Worm (Caenorhabditis elegans) whole organism, late embryonic: ENCODE data around the gene T20B12.4.

Experiments used
- C08G9.2 ChIP-seq: sonication (generic microtip); optimal IDR thresholded peaks from 2 replicates; lab custom pipeline; 2016; ENCODE audit warnings: mild to moderate bottlenecking, missing genetic modification characterization, moderate library complexity, missing compliant biosample characterization
- C38D4.7 ChIP-seq: fragments of 200-800 bp; sonication (Bioruptor generic); optimal IDR thresholded peaks from 2 replicates; lab custom pipeline; 2018; ENCODE audit warnings: mild to moderate bottlenecking, missing genetic modification characterization, moderate library complexity, missing compliant biosample characterization
- K02D7.2 ChIP-seq: sonication (generic microtip); optimal IDR thresholded peaks from 2 replicates; lab custom pipeline; 2017; ENCODE audit warnings: mild to moderate bottlenecking, missing genetic modification characterization, missing compliant biosample characterization
- ceh-14 ChIP-seq: sonication (generic microtip); optimal IDR thresholded peaks from 2 replicates; lab custom pipeline; 2016; ENCODE audit warnings: missing genotype, missing genetic modification characterization, missing compliant biosample characterization
- ceh-18 ChIP-seq: sonication (generic microtip); optimal IDR thresholded peaks from 2 replicates; lab custom pipeline; 2016; ENCODE audit warnings: missing genetic modification characterization, missing compliant biosample characterization
- ceh-2 ChIP-seq: sonication (generic microtip); optimal IDR thresholded peaks from 2 replicates; lab custom pipeline; 2016; ENCODE audit warnings: missing genotype, missing genetic modification characterization, missing compliant biosample characterization
- ceh-22 ChIP-seq: sonication (generic microtip); optimal IDR thresholded peaks from 2 replicates; lab custom pipeline; 2017; ENCODE audit warnings: missing biosample characterization, missing genetic modification characterization
- ceh-31 ChIP-seq: sonication (generic microtip); optimal IDR thresholded peaks from 2 replicates; lab custom pipeline; 2016; ENCODE audit warnings: missing genetic modification characterization, missing compliant biosample characterization
- ceh-34 ChIP-seq: sonication (generic microtip); optimal IDR thresholded peaks from 2 replicates; lab custom pipeline; 2016; ENCODE audit warnings: mild to moderate bottlenecking, missing genetic modification characterization, missing compliant biosample characterization
- che-1 ChIP-seq: sonication (generic microtip); optimal IDR thresholded peaks from 2 replicates; lab custom pipeline; 2016; ENCODE audit warnings: mild to moderate bottlenecking, missing genetic modification characterization, missing compliant biosample characterization
- dve-1 ChIP-seq: sonication (generic microtip); optimal IDR thresholded peaks from 2 replicates; lab custom pipeline; 2017; ENCODE audit warnings: antibody characterized with exemption, mild to moderate bottlenecking, missing genetic modification characterization, missing compliant biosample characterization
- elt-4 ChIP-seq: sonication (generic microtip); optimal IDR thresholded peaks from 2 replicates; lab custom pipeline; 2016; ENCODE audit warnings: missing genetic modification characterization, missing compliant biosample characterization
- eyg-1 ChIP-seq: sonication (generic microtip); optimal IDR thresholded peaks from 2 replicates; lab custom pipeline; 2016; ENCODE audit warnings: missing genotype, missing genetic modification characterization, missing compliant biosample characterization
- gmeb-2 ChIP-seq: sonication (generic microtip); optimal IDR thresholded peaks from 2 replicates; lab custom pipeline; 2016; ENCODE audit warnings: missing genetic modification characterization, inconsistent platforms, missing compliant biosample characterization
- hlh-13 ChIP-seq: fragments of 200-800 bp; sonication (Bioruptor generic); optimal IDR thresholded peaks from 2 replicates; lab custom pipeline; 2018; ENCODE audit warnings: mild to moderate bottlenecking, missing genetic modification characterization, missing compliant biosample characterization
- hlh-6 ChIP-seq: sonication (generic microtip); optimal IDR thresholded peaks from 2 replicates; lab custom pipeline; 2016; ENCODE audit warnings: missing genotype, missing genetic modification characterization, missing compliant biosample characterization
- hlh-8 ChIP-seq: sonication (generic microtip); optimal IDR thresholded peaks from 2 replicates; lab custom pipeline; 2016; ENCODE audit warnings: missing genotype, missing genetic modification characterization, missing compliant biosample characterization
- madf-2 ChIP-seq: sonication (generic microtip); optimal IDR thresholded peaks from 2 replicates; lab custom pipeline; 2017; ENCODE audit warnings: missing genetic modification characterization, missing compliant biosample characterization
- nfya-1 ChIP-seq: sonication (generic microtip); optimal IDR thresholded peaks from 2 replicates; lab custom pipeline; 2017; ENCODE audit warnings: missing genetic modification characterization, mild to moderate bottlenecking, missing compliant biosample characterization, antibody characterized with exemption, moderate library complexity
- nhr-11 ChIP-seq: fragments of 150-350 bp; optimal IDR thresholded peaks from 2 replicates; lab custom pipeline; 2014; ENCODE audit warnings: missing biosample characterization, missing genetic modification characterization
- odd-2 ChIP-seq: sonication (generic microtip); optimal IDR thresholded peaks from 2 replicates; lab custom pipeline; 2017; ENCODE audit warnings: antibody characterized with exemption, mild to moderate bottlenecking, missing genetic modification characterization, missing compliant biosample characterization
- pag-3 ChIP-seq: sonication (generic microtip); optimal IDR thresholded peaks from 2 replicates; lab custom pipeline; 2016; ENCODE audit warnings: missing compliant biosample characterization, missing genetic modification characterization, borderline replicate concordance
- pqm-1 ChIP-seq: sonication (generic microtip); optimal IDR thresholded peaks from 2 replicates; lab custom pipeline; 2016; ENCODE audit warnings: missing genetic modification characterization, missing compliant biosample characterization
- pros-1 ChIP-seq: fragments of 150-350 bp; optimal IDR thresholded peaks from 2 replicates; lab custom pipeline; 2014; ENCODE audit warnings: missing biosample characterization, missing genetic modification reagents, missing genetic modification characterization
- sdc-2 ChIP-seq: sonication (generic microtip); optimal IDR thresholded peaks from 2 replicates; lab custom pipeline; 2016; ENCODE audit warnings: missing genotype, missing genetic modification characterization, missing compliant biosample characterization
- sox-4 ChIP-seq: sonication (generic microtip); optimal IDR thresholded peaks from 2 replicates; lab custom pipeline; 2017; ENCODE audit warnings: mild to moderate bottlenecking, missing genetic modification characterization, inconsistent platforms, missing compliant biosample characterization
- tbx-2 ChIP-seq: sonication (generic microtip); optimal IDR thresholded peaks from 2 replicates; lab custom pipeline; 2016; ENCODE audit warnings: missing genetic modification characterization, missing compliant biosample characterization
- unc-42 ChIP-seq: sonication (generic microtip); optimal IDR thresholded peaks from 2 replicates; lab custom pipeline; 2016; ENCODE audit warnings: missing genotype, missing genetic modification characterization, missing compliant biosample characterization
- unc-55 ChIP-seq: sonication (generic microtip); optimal IDR thresholded peaks from 2 replicates; lab custom pipeline; 2017; ENCODE audit warnings: missing biosample characterization, missing genetic modification reagents, missing genetic modification characterization

Gene T20B12.4

ce11 chrIII:7386539-7386938 is 19.0 kb downstream of the T20B12.4 start:
- TF ChIP-seq tbx-2: peak; percentile 27

ce11 chrIII:7387359-7387758 is 19.8 kb downstream of the T20B12.4 start:
- TF ChIP-seq eyg-1 (tag; lab: Kevin White, UChicago) (no peak), hlh-13 (GFP tag; lab: Kevin White, UChicago) (no peak), unc-55 (GFP tag; lab: Kevin White, UChicago) (no peak), ceh-14 (no peak), madf-2 (tag; lab: Kevin White, UChicago) (no peak), pag-3 (no peak), che-1 (tag; lab: Kevin White, UChicago) (no peak), nhr-11 (no peak), C08G9.2 (tag; lab: Kevin White, UChicago) (no peak), hlh-8 (tag; lab: Kevin White, UChicago) (no peak), pqm-1 (tag; lab: Kevin White, UChicago) (no peak), sox-4 (tag; lab: Kevin White, UChicago) (no peak), sdc-2 (tag; lab: Kevin White, UChicago) (no peak), ceh-22 (tag; lab: Kevin White, UChicago) (no peak), ceh-18 (tag; lab: Kevin White, UChicago) (no peak), ceh-34 (no peak), gmeb-2 (tag; lab: Kevin White, UChicago) (no peak)

- TF ChIP-seq hlh-6 (tag; lab: Kevin White, UChicago) (no peak), ceh-14 (no peak), pros-1 (no peak), elt-4 (tag; lab: Kevin White, UChicago) (no peak), nhr-11 (no peak), ceh-2 (tag; lab: Kevin White, UChicago) (no peak), nfya-1 (tag; lab: Kevin White, UChicago) (no peak), dve-1 (tag; lab: Kevin White, UChicago) (no peak)
Measured at ce11 chrIII:7395354-7395753, 27.8 kb downstream of the T20B12.4 start, which contains the start of gene lgc-50. TSS of gene lgc-50 (minus strand) at chrIII:7395454.

ce11 chrIII:7397196-7397595 is 29.7 kb downstream of the T20B12.4 start:
- no peak for TF ChIP-seq odd-2 (tag; lab: Kevin White, UChicago)
- no peak for TF ChIP-seq hlh-6 (tag; lab: Kevin White, UChicago)
- TF ChIP-seq C38D4.7 (GFP tag; lab: Kevin White, UChicago): no peak
- TF ChIP-seq ceh-31: no peak
- no peak for TF ChIP-seq K02D7.2 (tag; lab: Kevin White, UChicago)

ce11 chrIII:7399004-7399403 is 31.5 kb downstream of the T20B12.4 start:
- TF ChIP-seq pqm-1 (tag; lab: Kevin White, UChicago): no peak
- peak; percentile 63 for TF ChIP-seq unc-42 (tag; lab: Kevin White, UChicago)
